Worm (Caenorhabditis elegans): ENCODE results near the gene Y70C5A.3.

DNA sequence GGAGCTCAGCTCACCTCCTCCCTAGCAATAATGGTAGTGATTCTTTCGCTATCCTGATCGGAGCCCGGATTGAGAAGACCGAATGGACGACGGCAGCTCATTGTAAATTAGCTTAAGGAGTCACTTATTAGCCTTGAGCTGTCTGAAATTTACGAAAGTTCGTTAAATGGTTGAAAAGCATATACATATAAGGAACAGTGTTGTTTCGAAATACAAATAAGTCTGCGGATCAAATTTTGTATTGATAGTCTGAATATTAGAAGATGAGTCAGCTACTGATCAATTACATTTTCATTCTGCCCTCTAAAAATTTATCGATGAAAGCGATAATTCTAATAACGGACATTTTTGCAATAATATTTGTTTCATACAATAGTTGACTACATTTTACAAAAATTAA, 45.9 kb upstream of the Y70C5A.3 start, which contains the start of gene F14F8.14:
- TF ChIP-seq nhr-2 (tag; optimal IDR thresholded peaks at IDR 0.05): no peak
- no peak for TF ChIP-seq ceh-83 (GFP tag; optimal IDR thresholded peaks at IDR 0.05)
- TF ChIP-seq lin-13 (tag; optimal IDR thresholded peaks at IDR 0.05): no peak
- no peak for TF ChIP-seq unc-62 (GFP tag; optimal IDR thresholded peaks at IDR 0.05)
- no peak for TF ChIP-seq M03D4.4 (tag; optimal IDR thresholded peaks at IDR 0.05)
- TF ChIP-seq ces-1 (GFP tag; optimal IDR thresholded peaks at IDR 0.05): no peak
- TF ChIP-seq pha-4 (tag; optimal IDR thresholded peaks at IDR 0.05): no peak
- TF ChIP-seq ceh-43 (GFP tag; optimal IDR thresholded peaks at IDR 0.05): no peak
- no peak for TF ChIP-seq nhr-12 (tag; optimal IDR thresholded peaks at IDR 0.05)
- TF ChIP-seq mls-2 (tag; optimal IDR thresholded peaks at IDR 0.05): no peak
- no peak for TF ChIP-seq ceh-39 (tag; optimal IDR thresholded peaks at IDR 0.05)
- no peak for TF ChIP-seq sptf-1 (tag; optimal IDR thresholded peaks at IDR 0.05)
- no peak for TF ChIP-seq elt-1 (tag; optimal IDR thresholded peaks at IDR 0.05; ENCODE audit: borderline replicate concordance, insufficient read depth)
